Worm (Caenorhabditis elegans): ENCODE measurements around the gene T25F10.3.

DNA sequence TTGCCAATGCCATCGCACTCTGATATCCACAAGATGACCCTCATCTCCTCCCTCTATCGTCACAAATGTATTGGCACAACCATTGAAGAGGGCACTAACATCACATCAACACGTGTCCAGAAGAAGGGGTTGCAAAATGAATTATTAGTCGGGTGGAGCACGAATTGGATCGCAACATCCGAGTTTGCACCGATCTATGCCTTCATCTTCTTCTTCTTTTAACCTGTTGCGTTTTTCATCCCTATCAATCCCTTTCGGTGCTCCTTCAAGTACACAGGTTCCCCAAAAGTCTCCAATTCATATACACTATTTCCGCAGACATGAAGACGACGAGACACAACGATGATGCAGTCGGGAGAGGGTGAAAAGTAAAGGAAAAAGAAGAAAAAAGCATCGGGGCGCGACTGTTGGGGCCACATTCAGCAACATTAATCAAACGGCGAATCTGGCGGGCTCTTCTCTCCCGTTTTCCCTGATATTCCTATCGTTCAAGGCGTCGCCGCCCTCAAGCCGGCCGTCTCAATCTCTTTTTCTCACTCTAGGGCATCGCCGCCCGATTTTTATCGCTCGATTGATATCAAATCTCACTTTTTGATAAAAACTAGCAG, 6.7 kb downstream of the T25F10.3 start:
- TF ChIP-seq rec-8 (tag; optimal IDR thresholded peaks at IDR 0.05) (no peak), B0261.1 (tag; optimal IDR thresholded peaks at IDR 0.05) (no peak), zim-3 (tag; optimal IDR thresholded peaks at IDR 0.05) (no peak), mel-28 (tag; optimal IDR thresholded peaks at IDR 0.05; ENCODE audit: borderline replicate concordance) (no peak), D2030.7 (GFP tag; IDR thresholded peaks at IDR 0.05) (no peak), K11D2.4 (GFP tag; IDR thresholded peaks at IDR 0.05) (no peak), ztf-26 (tag; optimal IDR thresholded peaks at IDR 0.05) (no peak), T07F8.4 (tag; optimal IDR thresholded peaks at IDR 0.05) (no peak), ztf-3 (GFP tag; optimal IDR thresholded peaks at IDR 0.05) (no peak), unc-62 (GFP tag; optimal IDR thresholded peaks at IDR 0.05) (no peak)

Measured in whole organism, young adult.